Fruit fly (Drosophila melanogaster): ENCODE data around the gene gudu.

- TF ChIP-seq ttk (optimal IDR thresholded peaks at IDR 0.05) = no peak
- no peak for TF ChIP-seq Sin3A (optimal IDR thresholded peaks at IDR 0.05)
- TF ChIP-seq psq (optimal IDR thresholded peaks at IDR 0.05) = no peak
- TF ChIP-seq h (optimal IDR thresholded peaks at IDR 0.05) = no peak
- TF ChIP-seq insv (optimal IDR thresholded peaks at IDR 0.05) = no peak
- no peak for TF ChIP-seq Myc (optimal IDR thresholded peaks at IDR 0.05)
These were observed 34.3 kb downstream of the gudu start for dm6 chr2L:7422429-7423283.

Data from Kc167 (cell line).